Fruit fly (Drosophila melanogaster): ENCODE data around the gene CG42266.

CG42266 gene

DNA sequence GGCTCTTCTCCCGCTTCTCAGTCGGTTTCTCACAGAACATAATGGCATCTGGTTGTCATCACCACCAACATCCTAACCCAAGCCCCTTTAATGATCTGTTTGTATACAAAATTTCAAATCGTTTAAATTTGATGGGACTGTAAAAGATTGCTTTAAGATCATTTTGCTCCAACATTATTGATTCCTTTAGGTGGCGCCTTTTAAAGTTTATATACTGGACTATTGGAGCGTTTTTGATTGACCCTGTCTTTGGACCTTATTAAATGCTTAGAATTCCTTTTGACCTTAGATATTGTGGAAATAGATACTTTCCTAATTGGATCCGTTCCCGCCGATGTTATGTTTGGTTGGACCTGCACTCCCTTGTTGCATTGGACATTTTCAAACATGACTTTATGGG, at the start of gene CG42266:
Gene CG42266, minus strand, starts transcription at position 101 of the 400 bp plus-strand sequence.
- TF ChIP-seq CG10565 (GFP tag; optimal IDR thresholded peaks at IDR 0.05), result no peak
- TF ChIP-seq Ets65A (GFP tag), result peak; percentile 20

DNA sequence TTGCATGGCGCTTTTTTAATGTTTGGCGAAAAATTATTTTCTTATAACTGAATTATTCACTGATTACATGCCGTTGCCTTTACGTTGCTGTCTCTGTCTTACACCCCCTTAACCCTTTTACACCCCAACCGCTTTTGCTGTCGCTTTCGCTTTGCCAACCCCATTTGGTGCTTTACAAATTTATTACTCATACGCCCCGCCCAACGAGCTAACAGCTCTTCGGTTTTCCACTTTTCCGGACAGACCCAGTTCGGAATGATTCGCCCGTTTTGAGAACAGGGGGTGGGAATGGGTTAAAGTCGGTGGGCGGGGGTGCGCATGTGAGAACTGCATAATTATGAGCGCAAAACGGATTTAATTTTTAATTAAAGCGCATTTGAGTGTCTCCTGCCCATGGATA, 40.8 kb upstream of the CG42266 start:
- TF ChIP-seq z (GFP tag; IDR thresholded peaks at IDR 0.05), result no peak
- peak; percentile 53 for TF ChIP-seq Deaf1 (tag; optimal IDR thresholded peaks at IDR 0.05)
- no peak for TF ChIP-seq Poxn (GFP tag; IDR thresholded peaks at IDR 0.05)
- TF ChIP-seq MBD-R2 (GFP tag; IDR thresholded peaks at IDR 0.05), result 0 out of 2 replicates have a peak, but pooled peaks have one; percentile 7
- TF ChIP-seq Abd-B (GFP tag; optimal IDR thresholded peaks at IDR 0.05), result no peak
- no peak for TF ChIP-seq Hr78 (GFP tag; optimal IDR thresholded peaks at IDR 0.05)
- TF ChIP-seq hkb (optimal IDR thresholded peaks at IDR 0.05), result no peak
- TF ChIP-seq hkb (GFP tag; IDR thresholded peaks at IDR 0.05), result no peak
- TF ChIP-seq Optix (GFP tag; IDR thresholded peaks at IDR 0.05), result no peak
- TF ChIP-seq CG9797 (GFP tag; optimal IDR thresholded peaks at IDR 0.05), result no peak
- TF ChIP-seq CG32772 (GFP tag; IDR thresholded peaks at IDR 0.05), result no peak
- peak; percentile 65 for TF ChIP-seq Nf-YC (tag; optimal IDR thresholded peaks at IDR 0.05)
- TF ChIP-seq croc (GFP tag; conservative IDR thresholded peaks at IDR 0.05), result no peak
- TF ChIP-seq CG9215 (GFP tag; IDR thresholded peaks at IDR 0.05), result no peak
- peak; percentile 13; the same call in 1 of the 3 replicates for TF ChIP-seq knrl (GFP tag; IDR thresholded peaks at IDR 0.05; ENCODE audit: partially characterized antibody)

DNA sequence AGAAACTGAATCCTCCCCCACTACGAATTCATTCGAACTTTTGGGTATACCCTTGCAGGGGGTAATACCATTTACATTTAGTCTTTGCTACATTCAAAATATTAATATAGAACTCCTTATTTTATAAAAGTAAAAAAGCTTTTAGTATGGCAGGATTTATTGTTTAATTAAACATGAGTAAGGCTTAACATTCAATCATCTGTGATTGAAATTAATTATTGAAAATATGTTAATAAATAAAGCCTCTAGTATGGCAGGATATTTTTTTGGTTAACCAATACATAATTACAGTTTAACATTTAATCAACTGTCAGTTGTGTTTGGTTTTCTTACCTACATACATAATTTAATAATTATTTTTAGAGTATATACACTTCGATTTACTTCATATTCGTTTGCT, 34.5 kb upstream of the CG42266 start:
- peak; percentile 43 for TF ChIP-seq Sox100B (GFP tag; optimal IDR thresholded peaks at IDR 0.05)
- no peak for TF ChIP-seq pho (GFP tag; optimal IDR thresholded peaks at IDR 0.05)
- peak; percentile 45; the same call in 1 of the 2 replicates for TF ChIP-seq CG31441 (GFP tag; IDR thresholded peaks at IDR 0.05)
- peak; percentile 21 for TF ChIP-seq CG7839 (tag; optimal IDR thresholded peaks at IDR 0.05)
- TF ChIP-seq phol (tag; optimal IDR thresholded peaks at IDR 0.05), result peak; percentile 29
- no peak for TF ChIP-seq grn (GFP tag; optimal IDR thresholded peaks at IDR 0.05)
- TF ChIP-seq CG8924 (tag; optimal IDR thresholded peaks at IDR 0.05), result peak; percentile 2
- peak; percentile 30 for TF ChIP-seq CG14710 (tag; optimal IDR thresholded peaks at IDR 0.05)
- TF ChIP-seq dmrt99B (tag; optimal IDR thresholded peaks at IDR 0.05), result peak; percentile 48
- no peak for TF ChIP-seq lmd (GFP tag; IDR thresholded peaks at IDR 0.05)
- TF ChIP-seq vfl (GFP tag; optimal IDR thresholded peaks at IDR 0.05), result no peak
- TF ChIP-seq CG3847 (GFP tag; IDR thresholded peaks at IDR 0.05), result no peak
- TF ChIP-seq gem (tag; optimal IDR thresholded peaks at IDR 0.05), result peak; percentile 32
- TF ChIP-seq CG6689 (GFP tag; IDR thresholded peaks at IDR 0.05), result no peak
- peak; percentile 13 for TF ChIP-seq Ssrp (tag; optimal IDR thresholded peaks at IDR 0.05)
- peak; percentile 38 for TF ChIP-seq CG2712 (tag; optimal IDR thresholded peaks at IDR 0.05)
- peak; percentile 46 for TF ChIP-seq CG2678 (tag; optimal IDR thresholded peaks at IDR 0.05)
- peak; percentile 32 for TF ChIP-seq sens (GFP tag)
- TF ChIP-seq CG10979 (tag; optimal IDR thresholded peaks at IDR 0.05), result peak; percentile 49
- TF ChIP-seq HmgZ (tag; optimal IDR thresholded peaks at IDR 0.05), result no peak
- no peak for TF ChIP-seq Chrac-16 (GFP tag; optimal IDR thresholded peaks at IDR 0.05)
- TF ChIP-seq CG15601 (tag; optimal IDR thresholded peaks at IDR 0.05), result peak; percentile 14
- TF ChIP-seq Hr51 (GFP tag; optimal IDR thresholded peaks at IDR 0.05), result peak in 1 of 2 experiments; percentile 27
- TF ChIP-seq CG7556 (GFP tag; optimal IDR thresholded peaks at IDR 0.05), result peak; percentile 19
- peak; percentile 10 for TF ChIP-seq CG10267 (tag; optimal IDR thresholded peaks at IDR 0.05)
- peak; percentile 92 for TF ChIP-seq D19A (tag; optimal IDR thresholded peaks at IDR 0.05)
- no peak for TF ChIP-seq Atf6 (GFP tag; IDR thresholded peaks at IDR 0.05)
- no peak for TF ChIP-seq ac (GFP tag; optimal IDR thresholded peaks at IDR 0.05)
- peak; percentile 61 for TF ChIP-seq CG11504 (tag; optimal IDR thresholded peaks at IDR 0.05)
- 0 out of 3 replicates have a peak, but pooled peaks have one; percentile 41 for TF ChIP-seq CG17361 (GFP tag; IDR thresholded peaks at IDR 0.05)
- TF ChIP-seq Blimp-1 (GFP tag; optimal IDR thresholded peaks at IDR 0.05), result peak; percentile 10
- peak; percentile 46 for TF ChIP-seq CG18262 (tag; optimal IDR thresholded peaks at IDR 0.05)

Data from whole organism, embryonic.